Worm (Caenorhabditis elegans): ENCODE data around the gene F42G8.8.

ce11 chrIV:8130131-8130611, 11.3 kb downstream of the F42G8.8 start, which contains the start of the genes ndub-11 and moc-3:
- TF ChIP-seq tbx-8 (GFP tag; optimal IDR thresholded peaks at IDR 0.05) (no peak), blmp-1 (tag; optimal IDR thresholded peaks at IDR 0.05) (no peak), M03D4.4 (tag; optimal IDR thresholded peaks at IDR 0.05) (no peak), lin-13 (tag; optimal IDR thresholded peaks at IDR 0.05) (no peak), nhr-12 (tag; optimal IDR thresholded peaks at IDR 0.05) (no peak), zip-8 (tag; optimal IDR thresholded peaks at IDR 0.05) (no peak), lin-32 (GFP tag; optimal IDR thresholded peaks at IDR 0.05) (no peak), unc-62 (GFP tag; optimal IDR thresholded peaks at IDR 0.05) (no peak), unc-39 (tag; optimal IDR thresholded peaks at IDR 0.05) (no peak), nhr-76 (tag; optimal IDR thresholded peaks at IDR 0.05) (no peak), nhr-237 (tag; optimal IDR thresholded peaks at IDR 0.05) (no peak)

Measured in whole organism, mixed stage, embryonic.